Worm (Caenorhabditis elegans) whole organism, early embryonic: Measurements from ENCODE around the gene F55B11.4.
"Not testable (repeated sequence)": the region's sequence is repeated elsewhere in the genome, so short reads cannot be mapped to it uniquely, and the experiment has no call there.

Source experiments
- B0310.2 ChIP-seq: sonication (generic microtip); optimal IDR thresholded peaks from 2 replicates; lab custom pipeline; 2016; ENCODE audit warnings: mild to moderate bottlenecking, missing genetic modification characterization, missing compliant biosample characterization
- aly-1 ChIP-seq: sonication (generic microtip); optimal IDR thresholded peaks from 2 replicates; lab custom pipeline; 2016; ENCODE audit warnings: missing genetic modification characterization, missing compliant biosample characterization
- ama-1 ChIP-seq: fragments of 150-350 bp; optimal IDR thresholded peaks from 2 replicates; lab custom pipeline; 2014
- ceh-13 ChIP-seq: fragments of 200-800 bp; sonication (Bioruptor generic); optimal IDR thresholded peaks from 2 replicates; lab custom pipeline; 2018; ENCODE audit warnings: mild to moderate bottlenecking, missing genetic modification characterization, missing compliant biosample characterization
- ceh-36 ChIP-seq: sonication (generic microtip); optimal IDR thresholded peaks from 2 replicates; lab custom pipeline; 2016; ENCODE audit warnings: missing genetic modification characterization, inconsistent platforms, missing compliant biosample characterization
- ets-7 ChIP-seq: sonication (generic microtip); optimal IDR thresholded peaks from 2 replicates; lab custom pipeline; 2016; ENCODE audit warnings: missing genotype, missing genetic modification characterization, missing compliant biosample characterization
- flt-1 ChIP-seq: fragments of 200-800 bp; sonication (Bioruptor generic); IDR thresholded peaks from 2 replicates; pipeline ENCODE4 v1.3.6; 2022; ENCODE audit warnings: missing genetic modification characterization, missing compliant biosample characterization
- hmbx-1 ChIP-seq: sonication (generic microtip); optimal IDR thresholded peaks from 2 replicates; lab custom pipeline; 2016; ENCODE audit warnings: mild to moderate bottlenecking, missing genetic modification characterization, missing compliant biosample characterization
- hmg-4 ChIP-seq: fragments of 200-800 bp; sonication (Bioruptor generic); optimal IDR thresholded peaks from 2 replicates; lab custom pipeline; 2018; ENCODE audit warnings: mild to moderate bottlenecking, missing genetic modification characterization, missing compliant biosample characterization
- hnd-1 ChIP-seq: sonication (generic microtip); optimal IDR thresholded peaks from 2 replicates; lab custom pipeline; 2016; ENCODE audit warnings: missing genetic modification characterization, missing compliant biosample characterization
- pes-1 ChIP-seq: fragments of 200-800 bp; sonication (Bioruptor generic); IDR thresholded peaks from 2 replicates; pipeline ENCODE4 v1.3.6; 2022; ENCODE audit warnings: missing genetic modification reagents, missing genetic modification characterization, missing compliant biosample characterization
- scrt-1 ChIP-seq: fragments of 200-800 bp; sonication (Bioruptor generic); IDR thresholded peaks from 2 replicates; pipeline ENCODE4 v1.3.6; 2022; ENCODE audit warnings: missing genetic modification characterization, missing compliant biosample characterization
- sea-1 ChIP-seq: fragments of 200-800 bp; sonication (Bioruptor generic); conservative IDR thresholded peaks from 2 replicates; pipeline ENCODE4 v1.3.6; 2022; ENCODE audit warnings: missing genetic modification characterization, missing compliant biosample characterization
- tbx-11 ChIP-seq: fragments of 200-800 bp; sonication (Bioruptor generic); IDR thresholded peaks from 2 replicates; pipeline ENCODE4 v1.3.6; 2022; ENCODE audit warnings: missing genetic modification characterization, missing compliant biosample characterization
- tbx-37 ChIP-seq: fragments of 200-800 bp; sonication (Bioruptor generic); conservative IDR thresholded peaks from 2 replicates; pipeline ENCODE4 v1.3.6; 2022; ENCODE audit warnings: missing genetic modification reagents, missing genetic modification characterization, missing compliant biosample characterization
- tra-4 ChIP-seq: sonication (generic microtip); optimal IDR thresholded peaks from 2 replicates; lab custom pipeline; 2017; ENCODE audit warnings: missing genetic modification characterization, missing compliant biosample characterization

The F55B11.4 gene

DNA sequence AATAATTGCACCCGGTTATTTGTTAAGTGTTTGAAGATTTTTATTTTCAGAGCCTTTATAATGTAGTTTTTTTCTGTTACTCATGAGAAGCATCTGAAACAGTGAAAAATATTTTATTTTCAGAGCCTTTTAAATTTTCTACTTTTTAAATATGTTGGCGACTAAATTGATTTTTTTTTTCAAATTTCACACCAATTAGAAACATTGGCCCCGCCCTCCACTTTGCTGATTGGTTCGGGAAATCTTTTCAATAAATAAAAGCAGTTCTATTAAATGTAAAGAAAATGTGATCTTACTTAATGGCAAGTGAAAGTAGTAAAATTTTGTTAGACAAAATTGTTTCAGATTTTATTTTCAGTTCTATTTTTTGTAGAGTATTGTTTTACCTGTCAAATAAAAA, 6.7 kb upstream of the F55B11.4 start:
- TF ChIP-seq aly-1 (tag; lab: Kevin White, UChicago): no peak
- TF ChIP-seq tra-4 (tag; lab: Kevin White, UChicago): no peak

ce11 chrIV:14435902-14436301, 5.2 kb upstream of the F55B11.4 start:
- TF ChIP-seq tra-4 (tag; lab: Kevin White, UChicago) (no peak), ceh-36 (tag; lab: Kevin White, UChicago) (no peak), flt-1 (GFP tag; lab: Robert Waterston, UW) (no peak), ama-1 (lab: Kevin White, UChicago) (no peak), pes-1 (no peak), tbx-37 (GFP tag; lab: Robert Waterston, UW) (no peak), sea-1 (GFP tag; lab: Robert Waterston, UW) (no peak), tbx-11 (no peak), ets-7 (tag; lab: Kevin White, UChicago) (no peak), ceh-13 (GFP tag; lab: Kevin White, UChicago) (no peak), B0310.2 (tag; lab: Kevin White, UChicago) (no peak), aly-1 (tag; lab: Kevin White, UChicago) (no peak)

- not testable (repeated sequence) for TF ChIP-seq tbx-11; tra-4 (tag; lab: Kevin White, UChicago); hmg-4 (GFP tag; lab: Kevin White, UChicago)
Observed at ce11 chrIV:14427395-14427794, 3.3 kb downstream of the F55B11.4 start, which contains the start of gene F55B11.5. Gene F55B11.5, plus strand, starts transcription at chrIV:14427695.

ce11 chrIV:14424396-14424795, 6.3 kb downstream of the F55B11.4 start, which contains the start of gene F55B11.3:
Gene F55B11.3, plus strand, starts transcription at chrIV:14424696.
- TF ChIP-seq tbx-11 (no peak), tra-4 (tag; lab: Kevin White, UChicago) (no peak), ceh-13 (GFP tag; lab: Kevin White, UChicago) (no peak), scrt-1 (GFP tag; lab: Robert Waterston, UW) (no peak), tbx-37 (GFP tag; lab: Robert Waterston, UW) (no peak), ets-7 (tag; lab: Kevin White, UChicago) (no peak)

- TF ChIP-seq sea-1 (GFP tag; lab: Robert Waterston, UW) (no peak), ets-7 (tag; lab: Kevin White, UChicago) (no peak), scrt-1 (GFP tag; lab: Robert Waterston, UW) (no peak)
Observed at ce11 chrIV:14423194-14423593, 7.5 kb downstream of the F55B11.4 start, which contains the start of gene F55B11.2. Gene F55B11.2, minus strand, starts transcription at chrIV:14423294.

ce11 chrIV:14421938-14422337, 8.8 kb downstream of the F55B11.4 start, which contains the start of gene F55B11.7:
Gene F55B11.7, minus strand, starts transcription at chrIV:14422038.
- no peak for TF ChIP-seq hnd-1 (tag; lab: Kevin White, UChicago)
- no peak for TF ChIP-seq pes-1

DNA sequence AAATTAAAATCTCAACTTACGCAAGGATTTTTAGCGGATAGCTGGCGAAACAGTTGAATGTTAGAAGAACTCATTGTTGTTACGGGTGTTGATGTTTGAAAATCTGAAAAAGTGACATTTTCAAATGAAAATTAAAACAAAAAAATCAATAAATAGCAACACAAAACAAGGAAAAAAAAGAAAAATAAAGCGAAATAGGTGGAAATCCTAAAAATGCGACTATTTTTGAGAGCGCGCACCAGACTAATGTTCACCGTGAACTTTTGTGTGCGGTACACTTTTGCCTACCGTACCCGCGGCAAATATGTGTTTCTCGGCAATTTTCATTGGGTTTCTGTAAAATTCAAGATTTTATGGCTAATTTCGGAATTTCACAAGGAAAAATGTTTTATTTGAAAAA, 13.6 kb downstream of the F55B11.4 start, which contains the start of gene F55B11.6:
Gene F55B11.6, minus strand, starts transcription at position 101 of the 400 bp plus-strand sequence.
- no peak for TF ChIP-seq ceh-36 (tag; lab: Kevin White, UChicago)
- no peak for TF ChIP-seq pes-1
- TF ChIP-seq hmg-4 (GFP tag; lab: Kevin White, UChicago): no peak
- TF ChIP-seq tbx-37 (GFP tag; lab: Robert Waterston, UW): no peak
- TF ChIP-seq flt-1 (GFP tag; lab: Robert Waterston, UW): no peak
- TF ChIP-seq scrt-1 (GFP tag; lab: Robert Waterston, UW): no peak
- no peak for TF ChIP-seq ets-7 (tag; lab: Kevin White, UChicago)
- no peak for TF ChIP-seq aly-1 (tag; lab: Kevin White, UChicago)
- no peak for TF ChIP-seq B0310.2 (tag; lab: Kevin White, UChicago)

- no peak for TF ChIP-seq hmg-4 (GFP tag; lab: Kevin White, UChicago)
- TF ChIP-seq sea-1 (GFP tag; lab: Robert Waterston, UW): no peak
- TF ChIP-seq pes-1: no peak
- TF ChIP-seq aly-1 (tag; lab: Kevin White, UChicago): no peak
- TF ChIP-seq hnd-1 (tag; lab: Kevin White, UChicago): no peak
- TF ChIP-seq tbx-11: no peak
- no peak for TF ChIP-seq flt-1 (GFP tag; lab: Robert Waterston, UW)
- no peak for TF ChIP-seq ceh-13 (GFP tag; lab: Kevin White, UChicago)
- TF ChIP-seq hmbx-1 (tag; lab: Kevin White, UChicago): no peak
- TF ChIP-seq ceh-36 (tag; lab: Kevin White, UChicago): no peak
- TF ChIP-seq ets-7 (tag; lab: Kevin White, UChicago): no peak
- TF ChIP-seq scrt-1 (GFP tag; lab: Robert Waterston, UW): no peak
- TF ChIP-seq B0310.2 (tag; lab: Kevin White, UChicago): no peak
- no peak for TF ChIP-seq tra-4 (tag; lab: Kevin White, UChicago)
Observed at ce11 chrIV:14414200-14414599, 16.5 kb downstream of the F55B11.4 start.

DNA sequence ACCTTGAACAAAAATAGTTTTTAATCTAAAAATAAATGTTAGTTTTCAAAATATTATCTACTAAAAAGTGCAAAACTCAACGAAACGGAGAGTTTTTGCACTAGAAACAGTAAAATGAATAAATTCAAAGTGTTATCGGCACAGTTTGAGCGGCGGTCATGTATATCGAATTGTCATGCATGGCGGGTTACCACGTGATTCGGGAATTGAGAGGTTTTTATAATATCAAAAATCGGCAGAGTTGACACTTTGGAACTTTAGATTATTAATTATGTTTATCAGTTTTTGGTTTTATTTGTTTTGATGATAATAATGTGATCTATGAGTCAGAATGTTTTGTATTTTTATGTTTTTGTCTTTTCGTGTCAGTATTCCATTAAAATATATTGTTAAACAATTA, 17.3 kb downstream of the F55B11.4 start:
- TF ChIP-seq ceh-36 (tag; lab: Kevin White, UChicago): no peak
- no peak for TF ChIP-seq flt-1 (GFP tag; lab: Robert Waterston, UW)
- TF ChIP-seq tra-4 (tag; lab: Kevin White, UChicago): no peak
- TF ChIP-seq hmbx-1 (tag; lab: Kevin White, UChicago): no peak
- no peak for TF ChIP-seq pes-1
- no peak for TF ChIP-seq tbx-11
- no peak for TF ChIP-seq scrt-1 (GFP tag; lab: Robert Waterston, UW)
- TF ChIP-seq tbx-37 (GFP tag; lab: Robert Waterston, UW): no peak
- no peak for TF ChIP-seq ets-7 (tag; lab: Kevin White, UChicago)
- TF ChIP-seq ceh-13 (GFP tag; lab: Kevin White, UChicago): no peak
- no peak for TF ChIP-seq ama-1 (lab: Kevin White, UChicago)
- TF ChIP-seq aly-1 (tag; lab: Kevin White, UChicago): no peak
